Worm (Caenorhabditis elegans): ENCODE measurements around the gene fat-7.
A peak's percentile ranks its signal among the peaks of the same experiment; 100 is the strongest.

fat-7 gene

ce11 chrV:7142661-7143060 is 10.3 kb downstream of the fat-7 start (continued):
- no peak for TF ChIP-seq unc-62 (GFP tag; optimal IDR thresholded peaks at IDR 0.05)
- no peak for TF ChIP-seq sptf-2 (GFP tag; optimal IDR thresholded peaks at IDR 0.05)
- TF ChIP-seq nfya-1 (tag; optimal IDR thresholded peaks at IDR 0.05; ENCODE audit: borderline replicate concordance, insufficient read depth) = no peak
- TF ChIP-seq ets-4 (GFP tag; optimal IDR thresholded peaks at IDR 0.05) = no peak
- TF ChIP-seq mel-28 (tag; optimal IDR thresholded peaks at IDR 0.05; ENCODE audit: borderline replicate concordance) = no peak
- TF ChIP-seq lir-1 (GFP tag; conservative IDR thresholded peaks at IDR 0.05) = no peak; the same call in 1 of the 2 replicates
- no peak for TF ChIP-seq somi-1 (GFP tag; optimal IDR thresholded peaks at IDR 0.05)
- TF ChIP-seq dpff-1 (tag; optimal IDR thresholded peaks at IDR 0.05) = no peak
- TF ChIP-seq Y53F4B.3 (GFP tag; IDR thresholded peaks at IDR 0.05) = no peak
- TF ChIP-seq bed-1 (GFP tag; IDR thresholded peaks at IDR 0.05) = no peak
- 0 out of 2 replicates have a peak, but pooled peaks have one; percentile 58 for TF ChIP-seq ekl-4 (GFP tag; IDR thresholded peaks at IDR 0.05)
- TF ChIP-seq F33H1.4 (GFP tag; IDR thresholded peaks at IDR 0.05) = peak; percentile 65
- no peak for TF ChIP-seq aptf-3 (GFP tag; IDR thresholded peaks at IDR 0.05)
- TF ChIP-seq ceh-40 (GFP tag; IDR thresholded peaks at IDR 0.05) = no peak
- TF ChIP-seq lin-54 (GFP tag; optimal IDR thresholded peaks at IDR 0.05) = no peak
- TF ChIP-seq nhr-80 (tag; optimal IDR thresholded peaks at IDR 0.05) = peak; percentile 14
- no peak for TF ChIP-seq lin-35 (GFP tag; optimal IDR thresholded peaks at IDR 0.05)
- TF ChIP-seq C17E4.6 (GFP tag; IDR thresholded peaks at IDR 0.05) = 0 out of 2 replicates have a peak, but pooled peaks have one; percentile 47
- TF ChIP-seq madf-8 (GFP tag; conservative IDR thresholded peaks at IDR 0.05) = peak; percentile 52
- TF ChIP-seq hmg-1.2 (GFP tag; IDR thresholded peaks at IDR 0.05) = no peak; the same call in 1 of the 2 replicates
- no peak for TF ChIP-seq akir-1 (GFP tag; optimal IDR thresholded peaks at IDR 0.05)
- TF ChIP-seq fkh-3 (tag; optimal IDR thresholded peaks at IDR 0.05) = peak; percentile 26
- no peak for TF ChIP-seq mes-4 (tag; optimal IDR thresholded peaks at IDR 0.05)
- TF ChIP-seq B0019.2 (GFP tag; conservative IDR thresholded peaks at IDR 0.05) = 0 out of 2 replicates have a peak, but pooled peaks have one; percentile 50
- 0 out of 2 replicates have a peak, but pooled peaks have one; percentile 29 for TF ChIP-seq attf-3 (GFP tag; conservative IDR thresholded peaks at IDR 0.05)
- no peak for TF ChIP-seq ccch-3 (GFP tag; optimal IDR thresholded peaks at IDR 0.05)
- no peak for TF ChIP-seq T26A5.8 (tag; optimal IDR thresholded peaks at IDR 0.05)
- no peak for TF ChIP-seq K11D2.4 (GFP tag; IDR thresholded peaks at IDR 0.05)
- no peak for TF ChIP-seq rpc-1 (optimal IDR thresholded peaks at IDR 0.05)
- TF ChIP-seq rpc-1 (tag; optimal IDR thresholded peaks at IDR 0.05) = peak; percentile 6
- no peak for TF ChIP-seq madf-3 (GFP tag; IDR thresholded peaks at IDR 0.05)
- TF ChIP-seq madf-6 (GFP tag; IDR thresholded peaks at IDR 0.05) = peak; percentile 85
- peak; percentile 72 for TF ChIP-seq hsf-1 (GFP tag; IDR thresholded peaks at IDR 0.05)
- peak; percentile 14 for TF ChIP-seq zim-3 (tag; optimal IDR thresholded peaks at IDR 0.05)
- TF ChIP-seq F55B11.4 (tag; optimal IDR thresholded peaks at IDR 0.05; ENCODE audit: borderline replicate concordance, insufficient read depth) = no peak
- TF ChIP-seq ceh-79 (tag; optimal IDR thresholded peaks at IDR 0.05) = no peak
- TF ChIP-seq unc-130 (GFP tag; optimal IDR thresholded peaks at IDR 0.05) = peak; percentile 5
- no peak for TF ChIP-seq let-607 (tag; optimal IDR thresholded peaks at IDR 0.05)
- TF ChIP-seq nhr-120 (GFP tag; IDR thresholded peaks at IDR 0.05) = no peak
- no peak for TF ChIP-seq ztf-25 (GFP tag; IDR thresholded peaks at IDR 0.05)
- TF ChIP-seq gei-17 (GFP tag; optimal IDR thresholded peaks at IDR 0.05) = no peak
- no peak for TF ChIP-seq F39B2.1 (GFP tag; IDR thresholded peaks at IDR 0.05)
- TF ChIP-seq madf-10 (tag; optimal IDR thresholded peaks at IDR 0.05) = no peak
- no peak for TF ChIP-seq F10E7.11 (tag; optimal IDR thresholded peaks at IDR 0.05)
- TF ChIP-seq lin-26 (GFP tag; IDR thresholded peaks at IDR 0.05) = peak; percentile 75
- TF ChIP-seq ZK185.1 (tag; optimal IDR thresholded peaks at IDR 0.05; ENCODE audit: poor library complexity, severe bottlenecking) = no peak
- no peak for TF ChIP-seq T07F8.4 (tag; optimal IDR thresholded peaks at IDR 0.05)
- no peak for TF ChIP-seq lin-40 (tag; optimal IDR thresholded peaks at IDR 0.05)
- no peak for TF ChIP-seq nhr-90 (tag; optimal IDR thresholded peaks at IDR 0.05)
- TF ChIP-seq K12H6.12 (tag; optimal IDR thresholded peaks at IDR 0.05) = no peak
